Worm (Caenorhabditis elegans): ENCODE data around the gene C34D4.3.

Gene C34D4.3

DNA sequence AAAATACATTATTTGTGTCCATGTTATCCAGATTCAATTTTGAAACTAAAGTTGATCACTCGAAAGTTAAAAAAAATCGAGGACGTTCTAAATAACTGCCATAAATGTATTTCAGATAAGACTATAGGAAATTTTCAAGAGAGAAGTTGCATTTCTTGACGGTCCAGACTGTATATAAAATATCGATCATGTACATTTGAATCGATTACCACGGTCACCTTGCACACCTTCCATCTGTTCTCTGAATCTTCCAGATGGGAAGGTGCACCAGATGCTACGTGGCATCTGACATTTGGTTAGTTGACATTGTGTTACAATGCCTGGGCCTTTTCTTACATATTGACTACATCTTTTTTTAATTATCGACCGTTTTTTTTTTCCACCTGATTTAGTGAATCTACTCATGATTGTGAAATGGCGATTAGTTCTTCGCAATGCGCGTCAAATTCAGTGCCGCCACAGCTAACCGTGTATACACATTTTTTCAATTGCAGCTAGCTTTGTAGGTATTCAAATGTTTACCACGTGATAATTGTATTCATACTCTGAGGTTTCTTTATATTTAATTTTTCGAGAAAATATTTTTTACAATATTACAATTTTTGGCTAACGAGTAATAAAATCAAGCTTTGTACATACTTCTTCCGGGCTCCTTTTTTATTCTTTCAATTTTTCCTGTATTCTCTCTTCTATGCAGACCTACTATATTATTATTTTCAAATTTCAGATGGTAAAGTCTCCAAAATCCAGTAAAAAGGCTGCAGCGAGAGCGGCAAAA lies 14.7 kb downstream of the C34D4.3 start, which contains the start of gene skr-16:
Gene skr-16, plus strand, starts transcription at position 728 of the 778 bp plus-strand sequence.
- TF ChIP-seq klf-2 (GFP tag; conservative IDR thresholded peaks at IDR 0.05) (no peak), tab-1 (GFP tag; IDR thresholded peaks at IDR 0.05) (no peak), T22C8.4 (GFP tag; IDR thresholded peaks at IDR 0.05) (no peak)

DNA sequence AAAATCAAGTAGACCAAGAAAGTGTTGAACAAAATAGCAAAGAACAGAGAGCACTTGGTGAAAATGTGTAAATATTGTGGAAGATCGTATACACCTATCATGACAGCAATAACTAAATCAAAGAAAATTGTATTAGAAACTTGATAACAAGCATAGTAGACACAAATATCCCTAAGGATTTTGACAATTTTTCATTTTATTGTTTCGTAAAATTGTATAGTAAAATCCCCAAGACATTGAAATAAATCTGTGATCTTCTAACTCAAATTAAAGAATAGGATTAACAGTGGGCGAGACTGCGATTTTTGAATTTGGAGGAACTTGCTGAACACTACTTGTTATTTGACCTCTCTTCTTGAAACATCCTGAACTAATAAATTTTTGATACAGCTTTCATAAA lies 17.8 kb downstream of the C34D4.3 start, which contains the start of gene str-220:
Gene str-220, minus strand, starts transcription at position 101 of the 400 bp plus-strand sequence.
- no peak for TF ChIP-seq flt-1 (GFP tag; IDR thresholded peaks at IDR 0.05)
- no peak for TF ChIP-seq ztf-23 (GFP tag; IDR thresholded peaks at IDR 0.05)
- TF ChIP-seq ref-1 (GFP tag; conservative IDR thresholded peaks at IDR 0.05): no peak
- no peak for TF ChIP-seq ztf-29 (GFP tag; IDR thresholded peaks at IDR 0.05)
- no peak for TF ChIP-seq T22C8.4 (GFP tag; IDR thresholded peaks at IDR 0.05)
- TF ChIP-seq cog-1 (tag; optimal IDR thresholded peaks at IDR 0.05): no peak
- no peak for TF ChIP-seq tab-1 (GFP tag; IDR thresholded peaks at IDR 0.05)
- TF ChIP-seq med-1 (GFP tag; optimal IDR thresholded peaks at IDR 0.05; ENCODE audit: insufficient read depth): no peak

DNA sequence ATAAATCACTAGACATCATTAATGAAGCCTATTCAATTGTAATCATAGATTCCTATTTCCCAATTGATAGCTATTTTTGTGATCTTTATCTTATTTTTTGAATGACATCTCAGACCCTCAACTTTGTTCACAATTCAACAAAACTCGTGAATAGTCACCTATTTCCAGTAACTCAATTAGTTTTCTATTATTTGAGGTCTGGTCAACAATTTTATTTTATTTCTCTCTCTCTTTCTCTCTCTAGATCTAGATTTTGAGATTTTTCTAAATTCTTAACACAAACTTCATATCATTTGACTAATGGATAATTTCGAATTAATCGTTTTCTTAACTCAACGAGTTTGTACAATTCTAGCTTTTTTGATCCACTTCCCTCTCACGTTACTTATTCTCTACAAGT lies 20.0 kb downstream of the C34D4.3 start, which contains the start of gene str-1:
Gene str-1, plus strand, starts transcription at position 301 of the 400 bp plus-strand sequence.
- TF ChIP-seq ztf-23 (GFP tag; IDR thresholded peaks at IDR 0.05) (no peak), ztf-29 (GFP tag; IDR thresholded peaks at IDR 0.05) (no peak)

DNA sequence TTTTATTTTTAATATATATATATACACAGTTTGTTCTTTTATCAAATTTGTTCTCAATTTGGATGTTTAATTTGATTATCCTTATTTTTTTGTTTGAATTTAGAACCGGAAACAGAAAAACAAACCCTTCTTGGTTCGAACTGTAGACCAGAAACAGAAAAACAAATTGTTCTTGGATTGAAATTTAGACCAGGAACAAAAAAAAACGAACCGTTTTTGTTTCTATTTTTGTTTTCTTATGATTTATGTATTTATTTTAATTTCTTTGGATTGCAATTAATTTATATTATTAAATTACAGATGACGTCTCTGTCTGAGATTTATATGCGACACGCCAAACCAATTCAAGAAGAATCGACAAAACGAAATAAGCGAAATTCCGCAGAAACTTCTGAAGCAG lies 21.9 kb downstream of the C34D4.3 start, which contains the start of gene C42D4.19:
Gene C42D4.19, plus strand, starts transcription at position 301 of the 400 bp plus-strand sequence.
- TF ChIP-seq T22C8.4 (GFP tag; IDR thresholded peaks at IDR 0.05): no peak
- no peak for TF ChIP-seq flt-1 (GFP tag; IDR thresholded peaks at IDR 0.05)
- no peak for TF ChIP-seq klf-2 (GFP tag; conservative IDR thresholded peaks at IDR 0.05)
- no peak for TF ChIP-seq tab-1 (GFP tag; IDR thresholded peaks at IDR 0.05)
- no peak for TF ChIP-seq ztf-23 (GFP tag; IDR thresholded peaks at IDR 0.05)
- TF ChIP-seq cog-1 (tag; optimal IDR thresholded peaks at IDR 0.05): no peak
- no peak for TF ChIP-seq ztf-29 (GFP tag; IDR thresholded peaks at IDR 0.05)
- no peak for TF ChIP-seq ref-1 (GFP tag; conservative IDR thresholded peaks at IDR 0.05)
- TF ChIP-seq med-1 (GFP tag; optimal IDR thresholded peaks at IDR 0.05; ENCODE audit: insufficient read depth): no peak

DNA sequence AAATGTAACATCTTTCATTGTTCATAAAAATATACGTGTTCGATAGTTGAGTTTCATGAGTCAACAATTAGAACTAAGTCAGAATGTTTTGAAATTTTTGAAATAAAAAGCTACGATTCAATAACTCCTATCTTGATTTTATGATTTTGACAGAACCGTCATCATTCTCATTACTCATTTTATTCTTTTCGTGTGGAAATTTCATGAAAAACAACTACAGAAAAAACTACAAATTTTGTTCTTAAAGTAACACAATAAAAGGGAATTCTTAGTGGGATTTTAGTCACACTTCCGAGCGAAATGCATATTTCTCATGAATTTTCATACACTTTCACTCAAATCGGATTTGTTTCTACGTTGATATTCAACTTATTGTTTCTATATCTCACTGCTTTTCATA lies 23.4 kb downstream of the C34D4.3 start, which contains the start of gene str-44:
Gene str-44, plus strand, starts transcription at position 301 of the 400 bp plus-strand sequence.
- no peak for TF ChIP-seq cog-1 (tag; optimal IDR thresholded peaks at IDR 0.05)
- TF ChIP-seq med-1 (GFP tag; optimal IDR thresholded peaks at IDR 0.05; ENCODE audit: insufficient read depth): no peak
- no peak for TF ChIP-seq ref-1 (GFP tag; conservative IDR thresholded peaks at IDR 0.05)
- TF ChIP-seq klf-2 (GFP tag; conservative IDR thresholded peaks at IDR 0.05): no peak
- no peak for TF ChIP-seq ztf-29 (GFP tag; IDR thresholded peaks at IDR 0.05)
- no peak for TF ChIP-seq T22C8.4 (GFP tag; IDR thresholded peaks at IDR 0.05)
- TF ChIP-seq tab-1 (GFP tag; IDR thresholded peaks at IDR 0.05): no peak
- no peak for TF ChIP-seq flt-1 (GFP tag; IDR thresholded peaks at IDR 0.05)
- TF ChIP-seq ztf-23 (GFP tag; IDR thresholded peaks at IDR 0.05): no peak

DNA sequence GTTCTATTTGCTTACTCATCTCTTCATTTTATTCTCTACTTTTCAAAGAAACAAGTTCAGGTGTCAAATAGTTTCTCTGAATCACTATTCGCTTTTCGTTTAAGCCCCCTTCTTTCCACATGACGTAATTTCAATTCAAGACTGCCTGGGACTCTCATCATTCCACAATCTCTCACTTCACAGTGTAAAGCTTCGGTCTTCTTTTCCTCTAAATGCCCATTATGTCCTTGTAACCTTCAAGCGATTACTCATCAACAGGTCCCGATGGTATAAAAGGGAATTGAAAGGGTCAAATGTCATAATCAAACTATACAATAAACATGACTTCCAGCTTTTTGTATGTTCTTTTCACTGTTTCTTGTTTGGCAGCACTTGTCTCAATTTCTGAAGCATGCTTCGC lies 25.5 kb downstream of the C34D4.3 start, which contains the start of gene C42D4.3:
Gene C42D4.3, plus strand, starts transcription at position 298 of the 400 bp plus-strand sequence.
- TF ChIP-seq klf-2 (GFP tag; conservative IDR thresholded peaks at IDR 0.05) (no peak), ztf-23 (GFP tag; IDR thresholded peaks at IDR 0.05) (no peak), ztf-29 (GFP tag; IDR thresholded peaks at IDR 0.05) (no peak), T22C8.4 (GFP tag; IDR thresholded peaks at IDR 0.05) (no peak), ref-1 (GFP tag; conservative IDR thresholded peaks at IDR 0.05) (no peak), med-1 (GFP tag; optimal IDR thresholded peaks at IDR 0.05; ENCODE audit: insufficient read depth) (no peak), tab-1 (GFP tag; IDR thresholded peaks at IDR 0.05) (no peak)

DNA sequence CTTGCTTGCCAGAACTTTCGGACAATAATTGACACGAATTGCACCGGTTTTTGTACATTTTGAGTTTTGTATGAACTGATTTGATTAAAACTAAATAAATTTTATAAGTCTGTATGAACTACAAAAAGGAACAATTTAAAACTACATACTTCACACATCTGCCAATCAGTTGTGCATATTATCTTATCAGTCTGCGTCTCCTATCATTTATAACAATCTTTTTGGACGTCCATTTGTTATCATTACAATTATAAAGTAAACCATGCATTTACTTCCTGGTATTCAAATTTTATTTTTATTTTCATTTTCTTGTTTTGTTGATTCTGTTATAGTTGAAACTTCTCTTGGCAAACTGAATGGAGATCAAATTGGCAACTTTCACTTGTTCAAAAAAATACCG lies 26.8 kb downstream of the C34D4.3 start, which contains the start of gene cest-10:
Gene cest-10, plus strand, starts transcription at position 254 of the 400 bp plus-strand sequence.
- TF ChIP-seq tab-1 (GFP tag; IDR thresholded peaks at IDR 0.05) (no peak), cog-1 (tag; optimal IDR thresholded peaks at IDR 0.05) (no peak), med-1 (GFP tag; optimal IDR thresholded peaks at IDR 0.05; ENCODE audit: insufficient read depth) (no peak), ztf-29 (GFP tag; IDR thresholded peaks at IDR 0.05) (no peak), klf-2 (GFP tag; conservative IDR thresholded peaks at IDR 0.05) (no peak), T22C8.4 (GFP tag; IDR thresholded peaks at IDR 0.05) (no peak), flt-1 (GFP tag; IDR thresholded peaks at IDR 0.05) (no peak), ref-1 (GFP tag; conservative IDR thresholded peaks at IDR 0.05) (no peak), ztf-23 (GFP tag; IDR thresholded peaks at IDR 0.05) (no peak)

DNA sequence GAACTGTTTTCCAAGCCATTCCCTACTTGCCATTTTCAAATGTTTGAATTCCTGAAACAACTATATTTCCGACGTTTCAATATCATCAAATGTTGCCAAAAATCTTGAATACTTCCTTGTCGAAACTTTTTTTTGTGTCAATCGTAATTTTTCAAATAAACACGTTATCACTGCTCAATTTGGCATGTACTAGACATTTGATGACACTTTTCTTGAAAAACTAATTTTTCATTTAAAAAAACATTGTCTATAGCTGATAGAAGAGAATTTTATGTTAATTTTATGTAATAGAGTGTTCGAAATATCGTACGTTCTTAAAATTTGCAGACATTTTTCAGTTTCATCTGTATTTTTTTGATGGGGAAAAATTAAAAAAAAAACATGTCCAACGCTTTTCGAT lies 29.4 kb downstream of the C34D4.3 start:
- TF ChIP-seq ztf-29 (GFP tag; IDR thresholded peaks at IDR 0.05): no peak
- TF ChIP-seq cog-1 (tag; optimal IDR thresholded peaks at IDR 0.05): no peak
- TF ChIP-seq ref-1 (GFP tag; conservative IDR thresholded peaks at IDR 0.05): no peak
- TF ChIP-seq flt-1 (GFP tag; IDR thresholded peaks at IDR 0.05): no peak
- no peak for TF ChIP-seq T22C8.4 (GFP tag; IDR thresholded peaks at IDR 0.05)
- TF ChIP-seq ztf-23 (GFP tag; IDR thresholded peaks at IDR 0.05): no peak
- TF ChIP-seq med-1 (GFP tag; optimal IDR thresholded peaks at IDR 0.05; ENCODE audit: insufficient read depth): no peak
- no peak for TF ChIP-seq klf-2 (GFP tag; conservative IDR thresholded peaks at IDR 0.05)

DNA sequence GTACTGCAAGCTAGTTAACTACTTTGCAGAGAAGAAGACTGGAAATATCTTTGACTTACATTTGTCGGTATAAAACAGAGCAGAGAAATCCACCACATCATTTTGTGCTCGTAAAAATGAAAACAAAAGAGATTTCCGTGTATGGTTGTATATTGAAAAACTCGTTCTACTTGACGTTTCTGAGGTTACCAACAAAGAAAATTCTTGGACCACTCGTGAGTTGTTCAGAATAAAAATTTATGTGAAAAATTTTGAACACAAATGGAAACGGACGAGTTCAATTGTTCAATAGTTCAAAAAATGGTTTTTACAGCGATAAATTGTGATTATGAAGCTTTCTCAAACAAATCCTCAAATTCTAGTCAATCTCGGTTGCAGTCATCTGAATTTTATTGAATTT lies 31.1 kb downstream of the C34D4.3 start, which contains the start of gene clec-179:
Gene clec-179, minus strand, starts transcription at position 101 of the 400 bp plus-strand sequence.
- no peak for TF ChIP-seq klf-2 (GFP tag; conservative IDR thresholded peaks at IDR 0.05)
- TF ChIP-seq med-1 (GFP tag; optimal IDR thresholded peaks at IDR 0.05; ENCODE audit: insufficient read depth): no peak
- TF ChIP-seq T22C8.4 (GFP tag; IDR thresholded peaks at IDR 0.05): no peak

DNA sequence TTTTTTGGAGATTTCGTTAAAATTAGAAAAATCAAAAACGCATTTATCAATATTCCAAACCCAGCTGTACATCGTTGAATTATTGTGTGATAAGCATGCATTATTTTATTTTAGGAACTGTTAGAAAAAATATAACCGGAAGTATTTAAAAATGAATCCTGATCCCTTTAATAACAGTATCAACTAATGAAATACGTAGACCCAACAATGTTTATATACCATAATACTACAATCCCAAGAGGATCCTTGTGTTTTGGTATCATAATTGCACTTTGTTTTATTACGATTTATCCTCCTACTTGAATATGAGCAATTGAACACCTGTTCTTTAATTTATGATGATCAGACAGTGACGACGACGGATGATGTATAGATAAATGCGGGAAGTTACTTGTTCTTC lies 33.3 kb downstream of the C34D4.3 start, which contains the start of gene str-249:
Gene str-249, minus strand, starts transcription at position 101 of the 400 bp plus-strand sequence.
- no peak for TF ChIP-seq flt-1 (GFP tag; IDR thresholded peaks at IDR 0.05)
- no peak for TF ChIP-seq ztf-23 (GFP tag; IDR thresholded peaks at IDR 0.05)
- no peak for TF ChIP-seq tab-1 (GFP tag; IDR thresholded peaks at IDR 0.05)
- TF ChIP-seq ztf-29 (GFP tag; IDR thresholded peaks at IDR 0.05): no peak
- TF ChIP-seq T22C8.4 (GFP tag; IDR thresholded peaks at IDR 0.05): no peak
